Fruit fly (Drosophila melanogaster): ENCODE measurements around the gene Prosalpha2.

Gene Prosalpha2

dm6 chr3R:12402935-12403334, 28.2 kb upstream of the Prosalpha2 start (continued):
- TF ChIP-seq ems (GFP tag; optimal IDR thresholded peaks at IDR 0.05), result peak; percentile 97
- TF ChIP-seq CG14710 (tag; optimal IDR thresholded peaks at IDR 0.05), result peak; percentile 98
- TF ChIP-seq pita (GFP tag; optimal IDR thresholded peaks at IDR 0.05), result no peak
- TF ChIP-seq CG17568 (GFP tag; optimal IDR thresholded peaks at IDR 0.05), result peak; percentile 97
- peak; percentile 95 for TF ChIP-seq CG10274 (GFP tag; optimal IDR thresholded peaks at IDR 0.05)
- TF ChIP-seq run (tag; optimal IDR thresholded peaks at IDR 0.05), result peak; percentile 95
- peak; percentile 97 for TF ChIP-seq Dek (tag; optimal IDR thresholded peaks at IDR 0.05)
- peak; percentile 100 for TF ChIP-seq tin (GFP tag; optimal IDR thresholded peaks at IDR 0.05)
- peak; percentile 46 for TF ChIP-seq BEAF-32 (GFP tag; optimal IDR thresholded peaks at IDR 0.05)
- peak; percentile 89 for TF ChIP-seq CG3726 (GFP tag; IDR thresholded peaks at IDR 0.05)
- peak; percentile 96 for TF ChIP-seq CG1529 (GFP tag; optimal IDR thresholded peaks at IDR 0.05)
- peak; percentile 91 for TF ChIP-seq croc (GFP tag; conservative IDR thresholded peaks at IDR 0.05)
- TF ChIP-seq CG16779 (GFP tag; IDR thresholded peaks at IDR 0.05), result peak; percentile 92
- no peak for TF ChIP-seq hkb (optimal IDR thresholded peaks at IDR 0.05)
- TF ChIP-seq hkb (GFP tag; IDR thresholded peaks at IDR 0.05), result peak; percentile 99
- peak; percentile 90 for TF ChIP-seq aop (GFP tag; IDR thresholded peaks at IDR 0.05)
- peak; percentile 93 for TF ChIP-seq wdn (GFP tag; IDR thresholded peaks at IDR 0.05)
- peak; percentile 99 for TF ChIP-seq CG10979 (tag; optimal IDR thresholded peaks at IDR 0.05)
- TF ChIP-seq CG3065 (GFP tag; optimal IDR thresholded peaks at IDR 0.05), result peak; percentile 89
- peak; percentile 97 for TF ChIP-seq az2 (GFP tag; optimal IDR thresholded peaks at IDR 0.05)
- TF ChIP-seq eve (GFP tag; optimal IDR thresholded peaks at IDR 0.05), result no peak
- TF ChIP-seq Ravus (GFP tag; IDR thresholded peaks at IDR 0.05), result peak; percentile 86
- peak; percentile 90 for TF ChIP-seq CG11247 (GFP tag; IDR thresholded peaks at IDR 0.05)
- TF ChIP-seq Dbx (GFP tag; IDR thresholded peaks at IDR 0.05), result peak; percentile 99
- peak; percentile 81 for TF ChIP-seq CG10321 (GFP tag; IDR thresholded peaks at IDR 0.05)
- TF ChIP-seq CG31388 (GFP tag; optimal IDR thresholded peaks at IDR 0.05), result peak; percentile 97
- peak; percentile 98 for TF ChIP-seq B-H2 (GFP tag; optimal IDR thresholded peaks at IDR 0.05)
- peak; percentile 97 for TF ChIP-seq CG1603 (tag; optimal IDR thresholded peaks at IDR 0.05)
- TF ChIP-seq so (GFP tag; IDR thresholded peaks at IDR 0.05), result peak; percentile 98
- TF ChIP-seq CG7271 (tag; optimal IDR thresholded peaks at IDR 0.05), result peak; percentile 98
- TF ChIP-seq emc (GFP tag; optimal IDR thresholded peaks at IDR 0.05), result peak; percentile 97
- TF ChIP-seq NC2β (GFP tag; optimal IDR thresholded peaks at IDR 0.05), result peak; percentile 99
- TF ChIP-seq CG33213 (GFP tag; optimal IDR thresholded peaks at IDR 0.05), result peak; percentile 99
- no peak for TF ChIP-seq ato (GFP tag; IDR thresholded peaks at IDR 0.05; ENCODE audit: partially characterized antibody)
- peak; percentile 96 for TF ChIP-seq CG1602 (GFP tag; optimal IDR thresholded peaks at IDR 0.05)
- TF ChIP-seq CG7556 (GFP tag; optimal IDR thresholded peaks at IDR 0.05), result peak; percentile 95
- peak; percentile 99 for TF ChIP-seq sqz (GFP tag; optimal IDR thresholded peaks at IDR 0.05)
- peak; percentile 87 for TF ChIP-seq psq (GFP tag; optimal IDR thresholded peaks at IDR 0.05)
- TF ChIP-seq dmrt99B (tag; optimal IDR thresholded peaks at IDR 0.05), result peak; percentile 100
- TF ChIP-seq MESR4 (GFP tag; optimal IDR thresholded peaks at IDR 0.05), result peak; percentile 73
- peak; percentile 97 for TF ChIP-seq twi (tag; optimal IDR thresholded peaks at IDR 0.05)
- peak; percentile 98 for TF ChIP-seq Fer1 (GFP tag; optimal IDR thresholded peaks at IDR 0.05)
- TF ChIP-seq CG15514 (GFP tag; optimal IDR thresholded peaks at IDR 0.05), result peak; percentile 95
- peak; percentile 99 for TF ChIP-seq CG2712 (tag; optimal IDR thresholded peaks at IDR 0.05)
- TF ChIP-seq nau (GFP tag; optimal IDR thresholded peaks at IDR 0.05), result peak; percentile 99
- peak; percentile 94 for TF ChIP-seq cwo (GFP tag; optimal IDR thresholded peaks at IDR 0.05)
- TF ChIP-seq slp2 (GFP tag; optimal IDR thresholded peaks at IDR 0.05), result peak; percentile 93
- TF ChIP-seq CG4424 (GFP tag; optimal IDR thresholded peaks at IDR 0.05), result peak; percentile 99
- TF ChIP-seq ara (GFP tag; IDR thresholded peaks at IDR 0.05), result peak; percentile 99
- peak; percentile 99 for TF ChIP-seq gem (tag; optimal IDR thresholded peaks at IDR 0.05)
- peak; percentile 96 for TF ChIP-seq CG17385 (GFP tag; optimal IDR thresholded peaks at IDR 0.05)

Data from whole organism, embryonic.